Worm (Caenorhabditis elegans) whole organism, mixed stage, embryonic: Measurements from ENCODE around the gene BE10.4.

Experiments used
- bed-3 ChIP-seq: fragments of 200-800 bp; sonication (Bioruptor generic); optimal IDR thresholded peaks from 3 replicates; lab custom pipeline; 2018; ENCODE audit warnings: mild to moderate bottlenecking, missing genetic modification characterization, moderate library complexity, missing compliant biosample characterization
- blmp-1 ChIP-seq: fragments of 150-350 bp; optimal IDR thresholded peaks from 2 replicates; lab custom pipeline; 2014; ENCODE audit warnings: missing biosample characterization, missing genetic modification characterization
- ceh-83 ChIP-seq: fragments of 200-800 bp; sonication (Bioruptor generic); optimal IDR thresholded peaks from 2 replicates; lab custom pipeline; 2018; ENCODE audit warnings: mild to moderate bottlenecking, missing genetic modification characterization, missing compliant biosample characterization
- ces-1 ChIP-seq: fragments of 150-350 bp; optimal IDR thresholded peaks from 2 replicates; lab custom pipeline; 2014; ENCODE audit warnings: missing biosample characterization, missing genetic modification reagents, missing genetic modification characterization
- cnd-1 ChIP-seq: fragments of 200-800 bp; sonication (Bioruptor generic); optimal IDR thresholded peaks from 2 replicates; lab custom pipeline; 2018; ENCODE audit warnings: mild to moderate bottlenecking, missing genetic modification characterization, missing compliant biosample characterization
- drap-1 ChIP-seq: fragments of 200-800 bp; sonication (Bioruptor generic); optimal IDR thresholded peaks from 3 replicates; lab custom pipeline; 2018; ENCODE audit warnings: mild to moderate bottlenecking, missing genetic modification characterization, missing compliant biosample characterization
- elt-1 ChIP-seq: sonication (generic microtip); optimal IDR thresholded peaks from 2 replicates; lab custom pipeline; 2017; ENCODE audit warnings: missing genetic modification characterization, mild to moderate bottlenecking, missing compliant biosample characterization, antibody characterized with exemption, moderate library complexity, borderline replicate concordance; ENCODE audit not compliant: insufficient read depth
- elt-3 ChIP-seq: fragments of 150-350 bp; optimal IDR thresholded peaks from 2 replicates; lab custom pipeline; 2014; ENCODE audit warnings: missing biosample characterization, missing genetic modification characterization
- flh-1 ChIP-seq: fragments of 200-800 bp; sonication (Bioruptor generic); optimal IDR thresholded peaks from 2 replicates; lab custom pipeline; 2018; ENCODE audit warnings: mild to moderate bottlenecking, missing genetic modification characterization, moderate library complexity, missing compliant biosample characterization
- ham-2 ChIP-seq: fragments of 200-800 bp; sonication (Bioruptor generic); optimal IDR thresholded peaks from 2 replicates; lab custom pipeline; 2018; ENCODE audit warnings: mild to moderate bottlenecking, missing genetic modification characterization, missing compliant biosample characterization
- hlh-1 ChIP-seq: fragments of 150-350 bp; optimal IDR thresholded peaks from 2 replicates; lab custom pipeline; 2014; ENCODE audit warnings: missing biosample characterization, missing genetic modification reagents, missing genetic modification characterization
- lin-13 ChIP-seq: fragments of 150-350 bp; optimal IDR thresholded peaks from 2 replicates; lab custom pipeline; 2014; ENCODE audit warnings: missing biosample characterization, missing genetic modification characterization
- lsy-2 ChIP-seq: fragments of 150-350 bp; optimal IDR thresholded peaks from 2 replicates; lab custom pipeline; 2014; ENCODE audit warnings: missing biosample characterization, missing genetic modification characterization
- mep-1 ChIP-seq: fragments of 150-350 bp; optimal IDR thresholded peaks from 2 replicates; lab custom pipeline; 2017; ENCODE audit warnings: missing biosample characterization, missing genetic modification reagents, missing genetic modification characterization, inconsistent platforms
- mls-2 ChIP-seq: sonication (generic microtip); optimal IDR thresholded peaks from 2 replicates; lab custom pipeline; 2016; ENCODE audit warnings: mild to moderate bottlenecking, missing genetic modification characterization, moderate library complexity, missing compliant biosample characterization
- nhr-12 ChIP-seq: fragments of 150-350 bp; optimal IDR thresholded peaks from 2 replicates; lab custom pipeline; 2014; ENCODE audit warnings: missing biosample characterization, missing genetic modification characterization
- nhr-2 ChIP-seq: fragments of 150-350 bp; optimal IDR thresholded peaks from 2 replicates; lab custom pipeline; 2014; ENCODE audit warnings: missing biosample characterization, missing genetic modification characterization
- nhr-237 ChIP-seq: fragments of 150-350 bp; optimal IDR thresholded peaks from 2 replicates; lab custom pipeline; 2014; ENCODE audit warnings: missing biosample characterization, missing genetic modification characterization
- nhr-28 ChIP-seq: fragments of 150-350 bp; optimal IDR thresholded peaks from 2 replicates; lab custom pipeline; 2014; ENCODE audit warnings: missing biosample characterization, missing genetic modification characterization
- nhr-76 ChIP-seq: sonication (generic microtip); optimal IDR thresholded peaks from 2 replicates; lab custom pipeline; 2017; ENCODE audit warnings: missing biosample characterization, missing genetic modification characterization
- pha-4 ChIP-seq: fragments of 150-350 bp; optimal IDR thresholded peaks from 2 replicates; lab custom pipeline; 2018; ENCODE audit warnings: missing biosample characterization, missing genetic modification reagents, missing genetic modification characterization
- sem-2 ChIP-seq: fragments of 200-800 bp; sonication (Bioruptor generic); optimal IDR thresholded peaks from 2 replicates; lab custom pipeline; 2018; ENCODE audit warnings: mild to moderate bottlenecking, missing genetic modification characterization, missing compliant biosample characterization
- sptf-1 ChIP-seq: sonication (generic microtip); optimal IDR thresholded peaks from 2 replicates; lab custom pipeline; 2017; ENCODE audit warnings: mild to moderate bottlenecking, missing genetic modification characterization, moderate library complexity, missing compliant biosample characterization
- tbx-8 ChIP-seq: fragments of 200-800 bp; sonication (Bioruptor generic); optimal IDR thresholded peaks from 2 replicates; lab custom pipeline; 2018; ENCODE audit warnings: mild to moderate bottlenecking, missing genetic modification characterization, moderate library complexity, missing compliant biosample characterization
- unc-120 ChIP-seq: sonication (generic microtip); optimal IDR thresholded peaks from 2 replicates; lab custom pipeline; 2017; ENCODE audit warnings: missing genetic modification characterization, missing compliant biosample characterization; ENCODE audit not compliant: poor library complexity, severe bottlenecking
- unc-39 ChIP-seq: fragments of 150-350 bp; optimal IDR thresholded peaks from 2 replicates; lab custom pipeline; 2014; ENCODE audit warnings: missing biosample characterization, missing genetic modification characterization
- unc-62 ChIP-seq: fragments of 150-350 bp; optimal IDR thresholded peaks from 2 replicates; lab custom pipeline; 2014; ENCODE audit warnings: missing biosample characterization, missing genetic modification reagents, missing genetic modification characterization
- zip-8 ChIP-seq: fragments of 150-350 bp; optimal IDR thresholded peaks from 2 replicates; lab custom pipeline; 2014; ENCODE audit warnings: missing biosample characterization, missing genetic modification characterization
- ztf-11 ChIP-seq: fragments of 150-350 bp; optimal IDR thresholded peaks from 2 replicates; lab custom pipeline; 2014; ENCODE audit warnings: missing biosample characterization, missing genetic modification characterization

BE10.4 gene

ce11 chrIII:12806712-12807111 lies 6.6 kb upstream of the BE10.4 start, which contains the start of gene BE10.5:
BE10.5 (minus strand) TSS chrIII:12806812.
- no peak for TF ChIP-seq lsy-2 (tag; lab: Kevin White, UChicago)
- no peak for TF ChIP-seq pha-4
- TF ChIP-seq elt-1: no peak
- TF ChIP-seq ceh-83 (GFP tag; lab: Kevin White, UChicago): no peak
- TF ChIP-seq ces-1 (GFP tag; lab: Kevin White, UChicago): no peak
- TF ChIP-seq sem-2: no peak
- no peak for TF ChIP-seq unc-39
- TF ChIP-seq bed-3 (GFP tag; lab: Kevin White, UChicago): no peak
- TF ChIP-seq nhr-76 (tag; lab: Kevin White, UChicago): no peak
- no peak for TF ChIP-seq nhr-12 (tag; lab: Kevin White, UChicago)
- no peak for TF ChIP-seq sptf-1 (tag; lab: Kevin White, UChicago)
- no peak for TF ChIP-seq cnd-1 (tag; lab: Kevin White, UChicago)
- no peak for TF ChIP-seq unc-62
- no peak for TF ChIP-seq ztf-11 (tag; lab: Kevin White, UChicago)
- TF ChIP-seq lin-13 (tag; lab: Kevin White, UChicago): no peak
- TF ChIP-seq mep-1: no peak
- TF ChIP-seq nhr-2: no peak
- TF ChIP-seq tbx-8 (GFP tag; lab: Kevin White, UChicago): no peak
- no peak for TF ChIP-seq zip-8 (tag; lab: Kevin White, UChicago)
- no peak for TF ChIP-seq mls-2 (tag; lab: Kevin White, UChicago)

- no peak for TF ChIP-seq lin-13 (tag; lab: Kevin White, UChicago)
- no peak for TF ChIP-seq mep-1
- TF ChIP-seq, all 35 proteins: peak for 0
Measured at ce11 chrIII:12807726-12808125, 5.6 kb upstream of the BE10.4 start, which contains the start of gene BE10.3. BE10.3 (plus strand) TSS chrIII:12808026.

- peak; percentile 88 for TF ChIP-seq ces-1 (GFP tag; lab: Kevin White, UChicago)
- no peak for TF ChIP-seq lin-13 (tag; lab: Kevin White, UChicago)
Measured at ce11 chrIII:12818050-12818738, 4.9 kb downstream of the BE10.4 start, which contains the start of gene arx-5. arx-5 (minus strand) TSS chrIII:12818100.

ce11 chrIII:12819148-12819547 lies 5.9 kb downstream of the BE10.4 start:
- TF ChIP-seq nhr-237 (no peak), nhr-76 (tag; lab: Kevin White, UChicago) (no peak), cnd-1 (tag; lab: Kevin White, UChicago) (no peak), ceh-83 (GFP tag; lab: Kevin White, UChicago) (no peak), nhr-12 (tag; lab: Kevin White, UChicago) (no peak), elt-3 (tag; lab: Kevin White, UChicago) (no peak), bed-3 (GFP tag; lab: Kevin White, UChicago) (no peak), sptf-1 (tag; lab: Kevin White, UChicago) (no peak), flh-1 (GFP tag; lab: Kevin White, UChicago) (no peak), lsy-2 (tag; lab: Kevin White, UChicago) (no peak), ham-2 (GFP tag; lab: Kevin White, UChicago) (no peak), unc-120 (tag; lab: Kevin White, UChicago) (no peak), nhr-28 (tag; lab: Kevin White, UChicago) (no peak)

- TF ChIP-seq bed-3 (GFP tag; lab: Kevin White, UChicago): no peak
- TF ChIP-seq hlh-1 (tag; lab: Kevin White, UChicago): peak; percentile 81
- TF ChIP-seq ztf-11 (tag; lab: Kevin White, UChicago): no peak
- no peak for TF ChIP-seq mep-1
- no peak for TF ChIP-seq elt-1
Measured at ce11 chrIII:12819909-12820308, 6.6 kb downstream of the BE10.4 start, which contains the start of the genes Y37D8A.2 and Y37D8A.25. Y37D8A.2 (plus strand) TSS chrIII:12820193. Y37D8A.25 (minus strand) TSS chrIII:12820253.

ce11 chrIII:12821331-12821730 lies 8.0 kb downstream of the BE10.4 start:
- no peak for TF ChIP-seq zip-8 (tag; lab: Kevin White, UChicago)
- TF ChIP-seq nhr-2: no peak
- no peak for TF ChIP-seq blmp-1 (tag; lab: Kevin White, UChicago)
- peak; percentile 60 for TF ChIP-seq ces-1 (GFP tag; lab: Kevin White, UChicago)
- no peak for TF ChIP-seq drap-1 (GFP tag; lab: Kevin White, UChicago)
- no peak for TF ChIP-seq hlh-1 (tag; lab: Kevin White, UChicago)
- TF ChIP-seq flh-1 (GFP tag; lab: Kevin White, UChicago): no peak
- no peak for TF ChIP-seq nhr-28 (tag; lab: Kevin White, UChicago)
